Fruit fly (Drosophila melanogaster) Kc167 (cell line): ENCODE results near the gene CG10347.

Experiments used
- insv ChIP-seq: fragments of >200 bp; optimal IDR thresholded peaks from 3 replicates; lab custom pipeline; 2018; ENCODE audit warnings: missing external identifiers
- psq ChIP-seq: fragments of >200 bp; optimal IDR thresholded peaks from 2 replicates; lab custom pipeline; 2017; ENCODE audit warnings: missing external identifiers

- peak; percentile 95 for TF ChIP-seq psq (lab: Kevin White, UChicago)
- no peak for TF ChIP-seq insv (lab: Kevin White, UChicago)
These were observed 47.6 kb downstream of the CG10347 start, which contains the start of gene Hsc70-3 for dm6 chrX:11806867-11807747.
